Worm (Caenorhabditis elegans) whole organism, L2 larva: Measurements from ENCODE around the gene K11H12.5.

Experiments used
- C34F6.9 ChIP-seq: fragments of 150-350 bp; optimal IDR thresholded peaks from 2 replicates; lab custom pipeline; 2014; ENCODE audit warnings: missing biosample characterization, missing genetic modification characterization
- R02D3.7 ChIP-seq: fragments of 150-350 bp; optimal IDR thresholded peaks from 2 replicates; lab custom pipeline; 2014; ENCODE audit warnings: missing biosample characterization, missing genetic modification characterization
- Y55F3AM.14 ChIP-seq: fragments of 200-800 bp; sonication (Bioruptor generic); optimal IDR thresholded peaks from 2 replicates; lab custom pipeline; 2018; ENCODE audit warnings: mild to moderate bottlenecking, missing genetic modification characterization, missing compliant biosample characterization
- blmp-1 ChIP-seq: sonication (generic microtip); optimal IDR thresholded peaks from 2 replicates; lab custom pipeline; 2017; ENCODE audit warnings: missing genetic modification characterization, mild to moderate bottlenecking, missing compliant biosample characterization, antibody characterized with exemption, moderate library complexity; ENCODE audit not compliant: insufficient read depth
- ceh-16 ChIP-seq: fragments of 150-350 bp; optimal IDR thresholded peaks from 2 replicates; lab custom pipeline; 2014; ENCODE audit warnings: missing biosample characterization, missing genetic modification characterization
- ceh-82 ChIP-seq: fragments of 150-350 bp; optimal IDR thresholded peaks from 2 replicates; lab custom pipeline; 2014; ENCODE audit warnings: missing biosample characterization, missing genetic modification characterization
- dmd-4 ChIP-seq: sonication (generic microtip); optimal IDR thresholded peaks from 2 replicates; lab custom pipeline; 2017; ENCODE audit warnings: missing biosample characterization, missing genetic modification characterization
- egl-27 ChIP-seq: sonication (generic microtip); optimal IDR thresholded peaks from 3 replicates; lab custom pipeline; 2017; ENCODE audit warnings: missing biosample characterization, missing genetic modification reagents, missing genetic modification characterization
- elt-1 ChIP-seq: fragments of 150-350 bp; optimal IDR thresholded peaks from 2 replicates; lab custom pipeline; 2014; ENCODE audit warnings: missing biosample characterization, missing genetic modification characterization
- fos-1 ChIP-seq: fragments of 150-350 bp; optimal IDR thresholded peaks from 2 replicates; lab custom pipeline; 2014; ENCODE audit warnings: missing biosample characterization, missing genetic modification characterization
- lin-11 ChIP-seq: fragments of 150-350 bp; sonication (generic microtip); optimal IDR thresholded peaks from 2 replicates; lab custom pipeline; 2014; ENCODE audit warnings: missing biosample characterization, missing genetic modification characterization, inconsistent platforms, mixed read lengths
- lin-39 ChIP-seq: fragments of 150-350 bp; optimal IDR thresholded peaks from 2 replicates; lab custom pipeline; 2014; ENCODE audit warnings: missing biosample characterization, missing genetic modification reagents, missing genetic modification characterization
- lsy-2 ChIP-seq, 2 experiments: fragments of 150-350 bp in 1 of 2; sonication (generic microtip) in 1 of 2; optimal IDR thresholded peaks; 2 replicates each; lab custom pipeline; 2014 to 2017; ENCODE audit warnings: missing biosample characterization in 2 of 2, missing genetic modification characterization in 2 of 2
- mbf-1 ChIP-seq: sonication (generic microtip); optimal IDR thresholded peaks from 2 replicates; lab custom pipeline; 2017; ENCODE audit warnings: missing biosample characterization, missing genetic modification characterization
- mdl-1 ChIP-seq, 2 experiments: fragments of 150-350 bp in 1 of 2; sonication (generic microtip) in 1 of 2; optimal IDR thresholded peaks; 2 replicates each; lab custom pipeline; 2017; ENCODE audit warnings: missing biosample characterization in 2 of 2, missing genetic modification characterization in 2 of 2
- nhr-10 ChIP-seq: sonication (generic microtip); optimal IDR thresholded peaks from 2 replicates; lab custom pipeline; 2017; ENCODE audit warnings: missing biosample characterization, missing genetic modification characterization
- nhr-129 ChIP-seq: fragments of 150-350 bp; optimal IDR thresholded peaks from 2 replicates; lab custom pipeline; 2014; ENCODE audit warnings: missing biosample characterization, missing genetic modification characterization
- nhr-237 ChIP-seq: fragments of 150-350 bp; optimal IDR thresholded peaks from 2 replicates; lab custom pipeline; 2014; ENCODE audit warnings: missing biosample characterization, missing genetic modification characterization
- nhr-25 ChIP-seq: fragments of 150-350 bp; sonication (generic microtip); optimal IDR thresholded peaks from 3 replicates; lab custom pipeline; 2014; ENCODE audit warnings: missing biosample characterization, missing genetic modification characterization
- nhr-77 ChIP-seq: fragments of 150-350 bp; optimal IDR thresholded peaks from 2 replicates; lab custom pipeline; 2014; ENCODE audit warnings: missing biosample characterization, missing genetic modification characterization
- peb-1 ChIP-seq: fragments of 150-350 bp; optimal IDR thresholded peaks from 2 replicates; lab custom pipeline; 2014; ENCODE audit warnings: missing biosample characterization, missing genetic modification characterization
- sem-4 ChIP-seq: fragments of 150-350 bp; optimal IDR thresholded peaks from 2 replicates; lab custom pipeline; 2014; ENCODE audit warnings: missing biosample characterization, missing genetic modification reagents, missing genetic modification characterization
- unc-55 ChIP-seq: fragments of 150-350 bp; sonication (generic microtip); optimal IDR thresholded peaks from 3 replicates; lab custom pipeline; 2014; ENCODE audit warnings: missing biosample characterization, missing genetic modification reagents, missing genetic modification characterization
- zag-1 ChIP-seq: fragments of 150-350 bp; optimal IDR thresholded peaks from 2 replicates; lab custom pipeline; 2014; ENCODE audit warnings: missing biosample characterization, missing genetic modification characterization
- ztf-1 ChIP-seq: fragments of 200-800 bp; sonication (Bioruptor generic); conservative IDR thresholded peaks from 2 replicates; pipeline ENCODE4 v1.3.6; 2022; ENCODE audit warnings: missing genetic modification characterization, missing compliant biosample characterization
- ztf-11 ChIP-seq: sonication (generic microtip); optimal IDR thresholded peaks from 2 replicates; lab custom pipeline; 2017; ENCODE audit warnings: missing biosample characterization, missing genetic modification characterization
- ztf-4 ChIP-seq: fragments of 150-350 bp; optimal IDR thresholded peaks from 2 replicates; lab custom pipeline; 2014; ENCODE audit warnings: missing biosample characterization, missing genetic modification characterization

Gene K11H12.5

ce11 chrIV:716323-716722 lies 39.9 kb downstream of the K11H12.5 start, which contains the start of gene clec-164:
clec-164 (plus strand) TSS chrIV:716623.
- no peak for TF ChIP-seq dmd-4 (tag; lab: Kevin White, UChicago)
- no peak for TF ChIP-seq mdl-1 (tag; optimal IDR thresholded peaks at IDR 0.05; lab: Kevin White, UChicago)
- no peak for TF ChIP-seq ceh-16 (tag; lab: Kevin White, UChicago)
- TF ChIP-seq blmp-1 (tag; lab: Kevin White, UChicago): no peak
- TF ChIP-seq ztf-4 (tag; lab: Kevin White, UChicago): no peak
- no peak for TF ChIP-seq lin-11
- TF ChIP-seq nhr-77: no peak
- no peak for TF ChIP-seq nhr-25
- no peak for TF ChIP-seq elt-1 (tag; lab: Kevin White, UChicago)
- TF ChIP-seq egl-27 (tag; lab: Kevin White, UChicago): no peak
- no peak for TF ChIP-seq unc-55
- TF ChIP-seq ztf-1 (GFP tag; lab: Robert Waterston, UW): no peak
- no peak for TF ChIP-seq zag-1 (tag; lab: Kevin White, UChicago)
- no peak for TF ChIP-seq fos-1

- TF ChIP-seq unc-55 (no peak), nhr-77 (no peak), elt-1 (tag; lab: Kevin White, UChicago) (no peak), zag-1 (tag; lab: Kevin White, UChicago) (no peak), dmd-4 (tag; lab: Kevin White, UChicago) (no peak)
- TF ChIP-seq, all 48 proteins: peak for 0
Measured at ce11 chrIV:719351-719750, 43.0 kb downstream of the K11H12.5 start, which contains the start of gene Y55F3C.10. Y55F3C.10 (minus strand) TSS chrIV:719451.

ce11 chrIV:728095-728494 lies 51.7 kb downstream of the K11H12.5 start, which contains the start of gene Y55F3C.9:
Y55F3C.9 (minus strand) TSS chrIV:728195.
- no peak for TF ChIP-seq peb-1
- no peak for TF ChIP-seq Y55F3AM.14 (GFP tag; lab: Kevin White, UChicago)
- no peak for TF ChIP-seq blmp-1 (tag; lab: Kevin White, UChicago)
- TF ChIP-seq egl-27 (tag; lab: Kevin White, UChicago): no peak
- TF ChIP-seq nhr-237 (tag; lab: Kevin White, UChicago): no peak
- no peak for TF ChIP-seq ceh-16 (tag; lab: Kevin White, UChicago)
- TF ChIP-seq C34F6.9 (tag; lab: Kevin White, UChicago): no peak
- no peak for TF ChIP-seq nhr-129 (tag; lab: Kevin White, UChicago)
- TF ChIP-seq zag-1 (tag; lab: Kevin White, UChicago): no peak
- no peak for TF ChIP-seq mbf-1 (tag; lab: Kevin White, UChicago)
- no peak for TF ChIP-seq ztf-4 (tag; lab: Kevin White, UChicago)
- no peak for TF ChIP-seq sem-4 (tag; lab: Kevin White, UChicago)
- no peak for TF ChIP-seq nhr-10 (tag; lab: Kevin White, UChicago)
- no peak for TF ChIP-seq ceh-82 (tag; lab: Kevin White, UChicago)
- no peak for TF ChIP-seq lsy-2 (tag; optimal IDR thresholded peaks at IDR 0.05; lab: Kevin White, UChicago)
- no peak for TF ChIP-seq ztf-11 (tag; lab: Kevin White, UChicago)
- no peak for TF ChIP-seq R02D3.7
- no peak for TF ChIP-seq lin-39 (tag; lab: Kevin White, UChicago)
- TF ChIP-seq, all 48 proteins: peak for 0
